Fruit fly (Drosophila melanogaster): ENCODE measurements around the gene CG43321.

CG43321 gene

DNA sequence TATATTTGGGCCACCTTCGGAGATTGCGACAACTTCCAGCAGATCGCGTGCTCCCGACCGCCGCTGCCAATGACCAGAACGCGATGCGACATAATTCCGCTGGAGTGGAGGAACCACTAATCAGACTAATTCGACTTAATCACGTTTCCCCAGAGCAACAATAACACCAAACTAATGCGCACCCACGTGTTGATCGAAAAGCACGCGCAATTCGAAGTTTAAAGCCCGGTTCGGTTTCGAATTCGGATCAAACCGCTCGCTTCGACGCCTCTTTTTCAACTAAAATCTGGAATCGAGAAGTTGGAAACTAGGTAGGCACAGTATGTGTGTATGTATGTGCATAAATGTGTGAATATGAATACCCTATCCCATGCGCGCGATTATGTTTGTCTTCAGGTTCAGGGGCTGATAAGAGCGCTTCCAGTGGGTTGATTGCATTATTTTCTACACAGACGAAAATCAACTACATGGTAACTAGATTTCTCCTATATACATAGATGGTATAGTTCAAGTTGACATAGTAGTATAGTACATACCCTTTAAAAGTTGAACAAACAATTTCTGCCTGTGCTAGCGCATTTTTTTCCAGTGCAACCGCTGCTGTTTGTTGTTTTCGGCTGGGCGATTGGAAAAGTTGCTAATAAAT lies 11.7 kb downstream of the CG43321 start, which contains the start of gene Gart (continued):
- peak; percentile 77 for TF ChIP-seq CG3919 (GFP tag; optimal IDR thresholded peaks at IDR 0.05)
- peak; percentile 24 for TF ChIP-seq dac (GFP tag; optimal IDR thresholded peaks at IDR 0.05)
- TF ChIP-seq OdsH (GFP tag; optimal IDR thresholded peaks at IDR 0.05), result peak; percentile 76
- peak; percentile 82 for TF ChIP-seq Ets21C (GFP tag; optimal IDR thresholded peaks at IDR 0.05)
- no peak for TF ChIP-seq fd85E (GFP tag; optimal IDR thresholded peaks at IDR 0.05)
- TF ChIP-seq Hr38 (GFP tag; optimal IDR thresholded peaks at IDR 0.05), result no peak
- no peak for TF ChIP-seq CG6808 (GFP tag; optimal IDR thresholded peaks at IDR 0.05)
- TF ChIP-seq CG10669 (GFP tag; optimal IDR thresholded peaks at IDR 0.05), result no peak
- peak; percentile 71 for TF ChIP-seq CG8119 (GFP tag; IDR thresholded peaks at IDR 0.05)
- no peak for TF ChIP-seq CG6276 (GFP tag; optimal IDR thresholded peaks at IDR 0.05)
- TF ChIP-seq Ets96B (tag; optimal IDR thresholded peaks at IDR 0.05), result peak; percentile 59
- TF ChIP-seq CG11762 (GFP tag; optimal IDR thresholded peaks at IDR 0.05; ENCODE audit: insufficient read depth), result no peak
- TF ChIP-seq CG15336 (GFP tag; IDR thresholded peaks at IDR 0.05), result peak; percentile 65
- TF ChIP-seq lz (GFP tag; optimal IDR thresholded peaks at IDR 0.05), result peak; percentile 91
- TF ChIP-seq net (GFP tag; optimal IDR thresholded peaks at IDR 0.05), result peak; percentile 77
- TF ChIP-seq fkh (GFP tag; optimal IDR thresholded peaks at IDR 0.05), result peak; percentile 94
- peak; percentile 44 for TF ChIP-seq Lpt (GFP tag; optimal IDR thresholded peaks at IDR 0.05)
- TF ChIP-seq Sox15 (GFP tag; optimal IDR thresholded peaks at IDR 0.05), result peak; percentile 59
- peak; percentile 75 for TF ChIP-seq Eip75B (GFP tag; optimal IDR thresholded peaks at IDR 0.05)
- TF ChIP-seq Hr4 (GFP tag; optimal IDR thresholded peaks at IDR 0.05), result peak; percentile 73
- no peak for TF ChIP-seq CG16779 (tag; optimal IDR thresholded peaks at IDR 0.05)
- no peak for TF ChIP-seq CG4318 (GFP tag; optimal IDR thresholded peaks at IDR 0.05)
- TF ChIP-seq topi (GFP tag; optimal IDR thresholded peaks at IDR 0.05), result peak; percentile 88
- TF ChIP-seq CG1621 (tag; optimal IDR thresholded peaks at IDR 0.05), result peak; percentile 16
- TF ChIP-seq Gug (GFP tag; IDR thresholded peaks at IDR 0.05), result peak; percentile 30; the same call in 1 of the 2 replicates
- peak; percentile 80 for TF ChIP-seq CG6163 (GFP tag; IDR thresholded peaks at IDR 0.05)
- no peak for TF ChIP-seq CG8319 (GFP tag; optimal IDR thresholded peaks at IDR 0.05)
- TF ChIP-seq CG8632 (GFP tag; optimal IDR thresholded peaks at IDR 0.05), result peak; percentile 52
- peak; percentile 79 for TF ChIP-seq pdm3 (GFP tag; optimal IDR thresholded peaks at IDR 0.05)
- TF ChIP-seq CG11294 (GFP tag; IDR thresholded peaks at IDR 0.05), result no peak
- TF ChIP-seq CG31627 (GFP tag; optimal IDR thresholded peaks at IDR 0.05), result peak; percentile 89
- peak; percentile 88 for TF ChIP-seq cyc (GFP tag; optimal IDR thresholded peaks at IDR 0.05)
- no peak for TF ChIP-seq CG9139 (GFP tag; optimal IDR thresholded peaks at IDR 0.05)
- peak; percentile 87 for TF ChIP-seq Sox102F (GFP tag; optimal IDR thresholded peaks at IDR 0.05)
- no peak for TF ChIP-seq Blimp-1 (GFP tag; optimal IDR thresholded peaks at IDR 0.05)
- TF ChIP-seq CG6792 (GFP tag; optimal IDR thresholded peaks at IDR 0.05), result peak; percentile 70
- TF ChIP-seq esn (GFP tag; optimal IDR thresholded peaks at IDR 0.05), result peak; percentile 92
- peak in 1 of 2 experiments; percentile 59 for TF ChIP-seq ss (GFP tag; optimal IDR thresholded peaks at IDR 0.05)
- peak; percentile 100 for TF ChIP-seq svp (GFP tag)
- TF ChIP-seq Hr39 (GFP tag; optimal IDR thresholded peaks at IDR 0.05), result peak; percentile 89
- TF ChIP-seq achi (GFP tag; optimal IDR thresholded peaks at IDR 0.05), result peak; percentile 59
- peak; percentile 65 for TF ChIP-seq CG34406 (GFP tag; optimal IDR thresholded peaks at IDR 0.05)
- TF ChIP-seq salr (GFP tag; optimal IDR thresholded peaks at IDR 0.05), result peak in 1 of 2 experiments; percentile 34
